Worm (Caenorhabditis elegans): ENCODE data around the gene nspb-2.

DNA sequence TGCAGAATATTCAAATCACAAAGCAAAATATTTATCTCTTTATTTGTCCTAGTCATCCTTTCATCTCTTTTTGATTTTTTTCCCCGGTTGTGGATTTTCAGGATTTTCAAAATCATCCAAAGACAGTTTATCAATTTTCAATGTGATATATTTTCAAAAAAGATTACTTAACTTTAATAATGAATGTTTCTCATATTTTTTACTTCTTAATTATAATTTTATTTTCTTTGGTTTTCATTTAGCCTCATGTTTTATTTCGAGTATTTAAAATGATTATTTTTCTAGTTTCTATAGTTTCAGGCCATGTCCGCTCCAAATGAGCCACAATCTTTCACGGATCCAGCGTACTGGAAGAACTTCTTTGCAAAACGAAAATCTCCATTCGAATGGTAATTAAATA, 43.3 kb downstream of the nspb-2 start, which contains the start of gene metl-13:
- TF ChIP-seq flt-1 (GFP tag; IDR thresholded peaks at IDR 0.05) (no peak), med-1 (GFP tag; optimal IDR thresholded peaks at IDR 0.05; ENCODE audit: insufficient read depth) (no peak), ztf-29 (GFP tag; IDR thresholded peaks at IDR 0.05) (no peak), ztf-23 (GFP tag; IDR thresholded peaks at IDR 0.05) (no peak), klf-2 (GFP tag; conservative IDR thresholded peaks at IDR 0.05) (no peak), ref-1 (GFP tag; conservative IDR thresholded peaks at IDR 0.05) (no peak), cog-1 (tag; optimal IDR thresholded peaks at IDR 0.05) (no peak), tab-1 (GFP tag; IDR thresholded peaks at IDR 0.05) (no peak), T22C8.4 (GFP tag; IDR thresholded peaks at IDR 0.05) (no peak)
